Fruit fly (Drosophila melanogaster): ENCODE results near the gene CG11878.
A peak's percentile ranks its signal among the peaks of the same experiment; 100 is the strongest.

Gene CG11878

DNA sequence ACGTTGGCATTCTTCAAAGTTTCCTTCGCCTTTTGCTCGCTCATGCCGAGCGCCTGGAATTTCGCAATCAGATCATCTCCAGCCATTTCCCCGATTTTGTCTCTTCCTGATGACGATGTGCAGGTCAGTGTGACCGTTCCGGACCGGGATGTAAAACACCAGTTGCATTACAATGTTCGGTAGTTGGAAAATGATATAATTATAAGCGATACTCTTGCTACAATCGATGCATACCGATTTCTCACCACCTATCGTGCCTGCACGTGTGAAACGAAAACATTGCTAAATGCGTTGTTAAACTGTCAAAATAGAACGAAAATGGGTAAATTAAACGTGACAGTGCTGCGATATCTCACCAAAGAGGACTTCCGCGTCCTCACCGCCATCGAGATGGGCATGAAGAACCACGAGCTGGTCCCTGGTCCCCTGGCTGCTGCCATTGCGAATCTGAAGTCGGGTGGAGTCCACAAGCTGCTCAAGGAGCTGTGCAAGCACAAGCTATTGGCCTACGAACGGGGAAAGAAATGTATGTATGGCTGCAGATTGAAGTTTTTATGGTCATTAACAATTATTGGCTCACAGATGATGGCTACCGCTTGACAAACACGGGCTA, 7.9 kb upstream of the CG11878 start, which contains the start of the genes GlnRS and RIOK2:
Gene GlnRS, minus strand, starts transcription at position 133 of the 613 bp plus-strand sequence.
Gene RIOK2, plus strand, starts transcription at position 256 of the 613 bp plus-strand sequence.
- TF ChIP-seq z (GFP tag; IDR thresholded peaks at IDR 0.05) = no peak
- TF ChIP-seq Hsf (GFP tag; optimal IDR thresholded peaks at IDR 0.05) = peak; percentile 35
- TF ChIP-seq CG6683 (GFP tag; optimal IDR thresholded peaks at IDR 0.05) = no peak
- TF ChIP-seq CG1233 (GFP tag; optimal IDR thresholded peaks at IDR 0.05) = no peak
- peak; percentile 78 for TF ChIP-seq Sin3A (optimal IDR thresholded peaks at IDR 0.05)
- peak; percentile 92 for TF ChIP-seq vnd (GFP tag; IDR thresholded peaks at IDR 0.05; ENCODE audit: partially characterized antibody)
- TF ChIP-seq p53 (GFP tag; optimal IDR thresholded peaks at IDR 0.05) = peak; percentile 32
- TF ChIP-seq dysf (GFP tag; IDR thresholded peaks at IDR 0.05) = no peak
- peak; percentile 10 for TF ChIP-seq CTCF (GFP tag; optimal IDR thresholded peaks at IDR 0.05)
- TF ChIP-seq sob (GFP tag; IDR thresholded peaks at IDR 0.05) = 0 out of 2 replicates have a peak, but pooled peaks have one; percentile 49
- no peak for TF ChIP-seq Ravus (GFP tag; IDR thresholded peaks at IDR 0.05)
- TF ChIP-seq Stat92E (GFP tag; optimal IDR thresholded peaks at IDR 0.05) = peak in 1 of 3 experiments; percentile 12
- no peak for TF ChIP-seq maf-S (GFP tag; optimal IDR thresholded peaks at IDR 0.05)
- TF ChIP-seq CG17829 (tag; optimal IDR thresholded peaks at IDR 0.05) = peak; percentile 59
- peak; percentile 35 for TF ChIP-seq ERR (GFP tag; optimal IDR thresholded peaks at IDR 0.05)
- no peak for TF ChIP-seq ATbp (GFP tag; optimal IDR thresholded peaks at IDR 0.05)
- TF ChIP-seq CG14860 (GFP tag; IDR thresholded peaks at IDR 0.05; ENCODE audit: partially characterized antibody) = peak; percentile 85
- TF ChIP-seq CG34422 (GFP tag; IDR thresholded peaks at IDR 0.05) = peak; percentile 85; the same call in 2 of the 3 replicates
- peak; percentile 49; the same call in 1 of the 2 replicates for TF ChIP-seq CG9932 (GFP tag; IDR thresholded peaks at IDR 0.05)
- TF ChIP-seq CG9797 (GFP tag; optimal IDR thresholded peaks at IDR 0.05) = peak; percentile 94
- peak; percentile 81 for TF ChIP-seq trem (tag; optimal IDR thresholded peaks at IDR 0.05)
- no peak for TF ChIP-seq Hand (GFP tag; optimal IDR thresholded peaks at IDR 0.05)
- peak; percentile 12 for TF ChIP-seq Tbp (GFP tag; optimal IDR thresholded peaks at IDR 0.05)
- no peak for TF ChIP-seq CG31224 (GFP tag; IDR thresholded peaks at IDR 0.05)
- TF ChIP-seq MESR4 (GFP tag; optimal IDR thresholded peaks at IDR 0.05) = peak; percentile 95
- TF ChIP-seq CG17802 (tag; optimal IDR thresholded peaks at IDR 0.05) = peak; percentile 92
- TF ChIP-seq pho (GFP tag; optimal IDR thresholded peaks at IDR 0.05) = peak; percentile 5
- TF ChIP-seq CG10654 (GFP tag; optimal IDR thresholded peaks at IDR 0.05) = no peak
- peak; percentile 14 for TF ChIP-seq CG12299 (tag; optimal IDR thresholded peaks at IDR 0.05)
- peak; percentile 43; the same call in 1 of the 2 replicates for TF ChIP-seq slbo (GFP tag; IDR thresholded peaks at IDR 0.05)
- peak in 1 of 2 experiments; percentile 18 for TF ChIP-seq dpn (GFP tag; optimal IDR thresholded peaks at IDR 0.05)
- TF ChIP-seq bab2 (GFP tag; optimal IDR thresholded peaks at IDR 0.05) = no peak
- TF ChIP-seq ems (GFP tag; optimal IDR thresholded peaks at IDR 0.05) = no peak
- no peak for TF ChIP-seq Gsc (GFP tag; IDR thresholded peaks at IDR 0.05)
- no peak for TF ChIP-seq trh (GFP tag; optimal IDR thresholded peaks at IDR 0.05)
- TF ChIP-seq CG10979 (tag; optimal IDR thresholded peaks at IDR 0.05) = peak; percentile 1
- TF ChIP-seq zfh2 (GFP tag; optimal IDR thresholded peaks at IDR 0.05) = peak; percentile 27
- peak; percentile 37 for TF ChIP-seq lilli (GFP tag; optimal IDR thresholded peaks at IDR 0.05)
- TF ChIP-seq Lpt (GFP tag; optimal IDR thresholded peaks at IDR 0.05) = no peak
- peak in 1 of 2 experiments; percentile 79 for TF ChIP-seq Dfd (GFP tag; optimal IDR thresholded peaks at IDR 0.05)
- TF ChIP-seq Scr (GFP tag; IDR thresholded peaks at IDR 0.05; ENCODE audit: partially characterized antibody) = peak; percentile 94
- peak; percentile 11 for TF ChIP-seq wek (GFP tag; optimal IDR thresholded peaks at IDR 0.05)
- peak; percentile 95 for TF ChIP-seq zen2 (GFP tag; IDR thresholded peaks at IDR 0.05; ENCODE audit: partially characterized antibody)
- TF ChIP-seq CG3995 (GFP tag; optimal IDR thresholded peaks at IDR 0.05) = peak; percentile 50
- TF ChIP-seq CG18599 (GFP tag; optimal IDR thresholded peaks at IDR 0.05) = no peak
- TF ChIP-seq twi (tag; optimal IDR thresholded peaks at IDR 0.05) = peak; percentile 28
- TF ChIP-seq CG7271 (tag; optimal IDR thresholded peaks at IDR 0.05) = peak; percentile 39
- peak; percentile 62 for TF ChIP-seq CG10267 (tag; optimal IDR thresholded peaks at IDR 0.05)
- peak; percentile 90 for TF ChIP-seq ato (GFP tag; IDR thresholded peaks at IDR 0.05; ENCODE audit: partially characterized antibody)
- TF ChIP-seq CG10959 (GFP tag; IDR thresholded peaks at IDR 0.05) = no peak
- no peak for TF ChIP-seq wdn (GFP tag; IDR thresholded peaks at IDR 0.05)
